Fruit fly (Drosophila melanogaster) whole organism, embryonic: ENCODE measurements around the gene Grasp65.
A peak's percentile ranks its signal among the peaks of the same experiment; 100 is the strongest.

Source experiments
- ATbp ChIP-seq: fragments of 200-800 bp; sonication (Bioruptor generic); optimal IDR thresholded peaks from 2 replicates; lab custom pipeline; 2017; ENCODE audit warnings: missing biosample characterization, mild to moderate bottlenecking, missing genetic modification characterization, missing genetic modification reagents
- Atf3 ChIP-seq: fragments of 200-800 bp; sonication (Bioruptor generic); optimal IDR thresholded peaks from 3 replicates; lab custom pipeline; 2016; ENCODE audit warnings: missing biosample characterization, missing genetic modification characterization
- BEAF-32 ChIP-seq: fragments of 200-800 bp; sonication (Bioruptor generic); optimal IDR thresholded peaks from 3 replicates; lab custom pipeline; 2017; ENCODE audit warnings: missing biosample characterization, missing genetic modification characterization, mild to moderate bottlenecking, moderate library complexity, missing genetic modification reagents
- CG10147 ChIP-seq: fragments of 200-800 bp; sonication (Bioruptor generic); optimal IDR thresholded peaks from 2 replicates; lab custom pipeline; 2019; ENCODE audit warnings: missing biosample characterization, mild to moderate bottlenecking, missing genetic modification characterization, moderate library complexity
- CG12155 ChIP-seq: fragments of 200-800 bp; sonication (Bioruptor generic); optimal IDR thresholded peaks from 3 replicates; lab custom pipeline; 2016; ENCODE audit warnings: missing biosample characterization, missing genetic modification characterization
- CG12744 ChIP-seq: fragments of 200-800 bp; sonication (Bioruptor generic); optimal IDR thresholded peaks from 2 replicates; lab custom pipeline; 2016; ENCODE audit warnings: missing biosample characterization, missing genetic modification characterization
- CG13624 ChIP-seq: fragments of 200-800 bp; sonication (Bioruptor generic); optimal IDR thresholded peaks from 2 replicates; lab custom pipeline; 2016; ENCODE audit warnings: missing biosample characterization, missing genetic modification characterization
- CG14441 ChIP-seq: fragments of 200-800 bp; sonication (Bioruptor generic); IDR thresholded peaks from 2 replicates; pipeline ENCODE4 v1.3.6; 2022; ENCODE audit warnings: missing biosample characterization, missing genetic modification characterization
- CG14710 ChIP-seq: fragments of 200-800 bp; sonication (Bioruptor generic); optimal IDR thresholded peaks from 3 replicates; lab custom pipeline; 2019; ENCODE audit warnings: missing biosample characterization, mild to moderate bottlenecking, missing genetic modification characterization, moderate library complexity
- CG15269 ChIP-seq: fragments of 200-800 bp; sonication (Bioruptor generic); optimal IDR thresholded peaks from 2 replicates; lab custom pipeline; 2018; ENCODE audit warnings: missing biosample characterization, mild to moderate bottlenecking, missing genetic modification characterization, moderate library complexity
- CG15601 ChIP-seq: fragments of 200-800 bp; sonication (Bioruptor generic); optimal IDR thresholded peaks from 3 replicates; lab custom pipeline; 2019; ENCODE audit warnings: missing biosample characterization, mild to moderate bottlenecking, missing genetic modification characterization, moderate library complexity
- CG1647 ChIP-seq: fragments of 200-800 bp; sonication (Bioruptor generic); optimal IDR thresholded peaks from 3 replicates; lab custom pipeline; 2016; ENCODE audit warnings: missing biosample characterization, missing genetic modification characterization
- CG17385 ChIP-seq: fragments of 200-800 bp; sonication (Bioruptor generic); optimal IDR thresholded peaks from 3 replicates; lab custom pipeline; 2018; ENCODE audit warnings: missing biosample characterization, mild to moderate bottlenecking, missing genetic modification characterization
- CG18011 ChIP-seq: fragments of 200-800 bp; sonication (Bioruptor generic); optimal IDR thresholded peaks from 2 replicates; lab custom pipeline; 2017; ENCODE audit warnings: missing biosample characterization, missing genetic modification characterization, mild to moderate bottlenecking, moderate library complexity, missing genotype
- CG1832 ChIP-seq: fragments of 200-800 bp; sonication (Bioruptor generic); optimal IDR thresholded peaks from 2 replicates; lab custom pipeline; 2017; ENCODE audit warnings: missing biosample characterization, mild to moderate bottlenecking, missing genetic modification characterization, inconsistent platforms
- CG2120 ChIP-seq: fragments of 200-800 bp; sonication (Bioruptor generic); optimal IDR thresholded peaks from 3 replicates; lab custom pipeline; 2016; ENCODE audit warnings: missing biosample characterization, missing genetic modification characterization
- CG2202 ChIP-seq: fragments of 200-800 bp; sonication (Bioruptor generic); optimal IDR thresholded peaks from 2 replicates; lab custom pipeline; 2018; ENCODE audit warnings: missing biosample characterization, mild to moderate bottlenecking, missing genetic modification characterization
- CG32772 ChIP-seq: fragments of 200-800 bp; sonication (Bioruptor generic); IDR thresholded peaks from 2 replicates; pipeline ENCODE4 v1.3.6; 2022; ENCODE audit warnings: missing biosample characterization, missing genetic modification characterization
- CG3726 ChIP-seq: fragments of 200-800 bp; sonication (Bioruptor generic); IDR thresholded peaks from 3 replicates; pipeline ENCODE4, ENCODE4 v1.3.6; 2022; ENCODE audit warnings: missing biosample characterization, missing genetic modification characterization
- CG7556 ChIP-seq: fragments of 200-800 bp; sonication (Bioruptor generic); optimal IDR thresholded peaks from 2 replicates; lab custom pipeline; 2017; ENCODE audit warnings: missing biosample characterization, mild to moderate bottlenecking, missing genetic modification characterization
- CG7928 ChIP-seq: fragments of 200-800 bp; sonication (Bioruptor generic); optimal IDR thresholded peaks from 2 replicates; lab custom pipeline; 2017; ENCODE audit warnings: missing biosample characterization, mild to moderate bottlenecking, missing genetic modification characterization
- CG8765 ChIP-seq: fragments of 200-800 bp; sonication (Bioruptor generic); IDR thresholded peaks from 2 replicates; pipeline ENCODE4 v1.3.6; 2022; ENCODE audit warnings: missing biosample characterization, missing genetic modification characterization
- CG9609 ChIP-seq: fragments of 200-800 bp; sonication (Bioruptor generic); optimal IDR thresholded peaks from 3 replicates; lab custom pipeline; 2016; ENCODE audit warnings: missing biosample characterization, missing genetic modification characterization
- CG9727 ChIP-seq: fragments of 200-800 bp; sonication (Bioruptor generic); optimal IDR thresholded peaks from 3 replicates; lab custom pipeline; 2017; ENCODE audit warnings: missing biosample characterization, mild to moderate bottlenecking, missing genetic modification characterization
- Dek ChIP-seq: fragments of 200-800 bp; sonication (Bioruptor generic); optimal IDR thresholded peaks from 3 replicates; lab custom pipeline; 2019; ENCODE audit warnings: missing biosample characterization, mild to moderate bottlenecking, missing genetic modification characterization, moderate library complexity
- Ets97D ChIP-seq: fragments of 200-800 bp; sonication (Bioruptor generic); optimal IDR thresholded peaks from 3 replicates; lab custom pipeline; 2016; ENCODE audit warnings: missing biosample characterization, missing genetic modification characterization
- Mes4 ChIP-seq: fragments of 200-800 bp; sonication (Bioruptor generic); optimal IDR thresholded peaks from 2 replicates; lab custom pipeline; 2016; ENCODE audit warnings: missing biosample characterization, missing genetic modification characterization
- Six4 ChIP-seq: fragments of 200-800 bp; sonication (Bioruptor generic); optimal IDR thresholded peaks from 2 replicates; lab custom pipeline; 2016; ENCODE audit warnings: missing biosample characterization, missing genetic modification characterization
- cas ChIP-seq: fragments of 200-800 bp; sonication (Bioruptor generic); IDR thresholded peaks from 2 replicates; pipeline ENCODE4 v1.3.6; 2022; ENCODE audit warnings: missing biosample characterization, missing genetic modification characterization
- cato ChIP-seq: fragments of 200-800 bp; sonication (Bioruptor generic); optimal IDR thresholded peaks from 2 replicates; lab custom pipeline; 2016; ENCODE audit warnings: missing biosample characterization, missing genetic modification characterization, borderline replicate concordance
- chm ChIP-seq: fragments of 200-800 bp; sonication (Bioruptor generic); IDR thresholded peaks from 2 replicates; pipeline ENCODE4 v1.3.6; 2022; ENCODE audit warnings: missing biosample characterization, missing genetic modification characterization
- chn ChIP-seq: fragments of 200-800 bp; sonication (Bioruptor generic); optimal IDR thresholded peaks from 2 replicates; lab custom pipeline; 2016; ENCODE audit warnings: missing biosample characterization, missing genetic modification characterization
- da ChIP-seq: fragments of 200-800 bp; sonication (Bioruptor generic); optimal IDR thresholded peaks from 2 replicates; lab custom pipeline; 2016; ENCODE audit warnings: missing biosample characterization, missing genetic modification characterization
- dati ChIP-seq: fragments of 200-800 bp; sonication (Bioruptor generic); IDR thresholded peaks from 2 replicates; pipeline ENCODE4 v1.3.6; 2022; ENCODE audit warnings: missing biosample characterization, missing genetic modification characterization
- fd3F ChIP-seq: fragments of 200-800 bp; sonication (Bioruptor generic); optimal IDR thresholded peaks from 2 replicates; lab custom pipeline; 2018; ENCODE audit warnings: missing biosample characterization, mild to moderate bottlenecking, missing genetic modification characterization, moderate library complexity
- ftz-f1 ChIP-seq: fragments of 200-800 bp; sonication (Bioruptor generic); optimal IDR thresholded peaks from 2 replicates; lab custom pipeline; 2016; ENCODE audit warnings: missing biosample characterization, missing genetic modification characterization
- fu2 ChIP-seq: fragments of 200-800 bp; sonication (Bioruptor generic); optimal IDR thresholded peaks from 2 replicates; lab custom pipeline; 2016; ENCODE audit warnings: missing biosample characterization, missing genetic modification characterization
- insv ChIP-seq, 2 experiments: fragments of 200-800 bp; sonication (Bioruptor generic); optimal IDR thresholded peaks; 3 replicates each; lab custom pipeline; 2016 to 2018; ENCODE audit warnings: missing biosample characterization in 2 of 2, missing genetic modification characterization in 2 of 2
- kah ChIP-seq: fragments of 200-800 bp; sonication (Bioruptor generic); optimal IDR thresholded peaks from 2 replicates; lab custom pipeline; 2018; ENCODE audit warnings: missing biosample characterization, mild to moderate bottlenecking, missing genetic modification characterization
- ken ChIP-seq: fragments of 200-800 bp; sonication (Bioruptor generic); IDR thresholded peaks from 3 replicates; pipeline ENCODE4 v1.3.6; 2022; ENCODE audit warnings: missing biosample characterization, missing genetic modification characterization
- lbe ChIP-seq: fragments of 200-800 bp; sonication (Bioruptor generic); optimal IDR thresholded peaks from 2 replicates; lab custom pipeline; 2016; ENCODE audit warnings: missing biosample characterization, mild to moderate bottlenecking, missing genetic modification characterization
- nmo ChIP-seq: fragments of 200-800 bp; sonication (Bioruptor generic); optimal IDR thresholded peaks from 2 replicates; lab custom pipeline; 2018; ENCODE audit warnings: missing biosample characterization, mild to moderate bottlenecking, missing genetic modification characterization, moderate library complexity
- org-1 ChIP-seq: fragments of 200-800 bp; sonication (Bioruptor generic); optimal IDR thresholded peaks from 2 replicates; lab custom pipeline; 2017; ENCODE audit warnings: missing biosample characterization, missing genetic modification characterization
- pb ChIP-seq: fragments of 200-800 bp; sonication (Bioruptor generic); optimal IDR thresholded peaks from 3 replicates; lab custom pipeline; 2016; ENCODE audit warnings: missing biosample characterization, missing genetic modification characterization
- pho ChIP-seq: fragments of 200-800 bp; sonication (Bioruptor generic); optimal IDR thresholded peaks from 2 replicates; lab custom pipeline; 2016; ENCODE audit warnings: missing biosample characterization, missing genetic modification characterization
- slp2 ChIP-seq: fragments of 200-800 bp; sonication (Bioruptor generic); optimal IDR thresholded peaks from 2 replicates; lab custom pipeline; 2016; ENCODE audit warnings: missing biosample characterization, missing genetic modification characterization
- stwl ChIP-seq: fragments of 200-800 bp; sonication (Bioruptor generic); optimal IDR thresholded peaks from 3 replicates; lab custom pipeline; 2018; ENCODE audit warnings: missing biosample characterization, mild to moderate bottlenecking, missing genetic modification characterization, moderate library complexity
- tin ChIP-seq: fragments of 200-800 bp; sonication (Bioruptor generic); optimal IDR thresholded peaks from 3 replicates; lab custom pipeline; 2016; ENCODE audit warnings: missing biosample characterization, missing genetic modification characterization
- twi ChIP-seq: fragments of 200-800 bp; optimal IDR thresholded peaks from 2 replicates; lab custom pipeline; 2019; ENCODE audit warnings: missing biosample characterization, mild to moderate bottlenecking, missing genetic modification characterization, moderate library complexity
- zfh2 ChIP-seq: fragments of 200-800 bp; sonication (Bioruptor generic); optimal IDR thresholded peaks from 2 replicates; lab custom pipeline; 2016; ENCODE audit warnings: missing biosample characterization, missing genetic modification characterization

Gene Grasp65

dm6 chr3L:19928435-19929011, 3.8 kb downstream of the Grasp65 start, which contains the start of the genes CG8004 and RhoGDI (continued):
- TF ChIP-seq chn = peak; percentile 73
- TF ChIP-seq Mes4 (GFP tag; lab: Kevin White, UChicago) = peak; percentile 41
- peak; percentile 54 for TF ChIP-seq CG12744 (GFP tag; lab: Kevin White, UChicago)
- peak; percentile 22; the same call in 1 of the 2 replicates for TF ChIP-seq chm
- peak; percentile 62 for TF ChIP-seq Dek (tag; lab: Kevin White, UChicago)
- 0 out of 3 replicates have a peak, but pooled peaks have one; percentile 42 for TF ChIP-seq CG3726
- peak; percentile 88 for TF ChIP-seq CG14710
- peak; percentile 51 for TF ChIP-seq CG12155 (GFP tag; lab: Kevin White, UChicago)
- TF ChIP-seq zfh2 (GFP tag; lab: Kevin White, UChicago) = peak; percentile 67
- TF ChIP-seq CG1832 (GFP tag; lab: Kevin White, UChicago) = no peak
- no peak for TF ChIP-seq cas
- TF ChIP-seq CG32772 (GFP tag; lab: Robert Waterston, UW) = 0 out of 2 replicates have a peak, but pooled peaks have one; percentile 32
- TF ChIP-seq dati = peak; percentile 8; the same call in 1 of the 2 replicates
- TF ChIP-seq Six4 (GFP tag; lab: Kevin White, UChicago) = peak; percentile 44
- peak; percentile 45 for TF ChIP-seq CG17385 (GFP tag; lab: Kevin White, UChicago)
- TF ChIP-seq CG2120 (GFP tag; lab: Kevin White, UChicago) = peak; percentile 84
- peak; percentile 32 for TF ChIP-seq CG2202 (tag; lab: Kevin White, UChicago)
- peak; percentile 77 for TF ChIP-seq nmo
- peak; percentile 67; the same call in 1 of the 3 replicates for TF ChIP-seq ken (GFP tag; lab: Robert Waterston, UW)
- peak; percentile 2 for TF ChIP-seq pb (GFP tag; lab: Kevin White, UChicago)
- TF ChIP-seq ftz-f1 = peak; percentile 14
- TF ChIP-seq CG10147 (GFP tag; lab: Kevin White, UChicago) = peak; percentile 18
- TF ChIP-seq fu2 (GFP tag; lab: Kevin White, UChicago) = peak; percentile 47
- peak; percentile 60 for TF ChIP-seq CG15269 (tag; lab: Kevin White, UChicago)
- TF ChIP-seq CG8765 (GFP tag; lab: Robert Waterston, UW) = no peak
- TF ChIP-seq lbe (GFP tag; lab: Kevin White, UChicago) = no peak
- peak; percentile 76 for TF ChIP-seq pho
- peak; percentile 75 for TF ChIP-seq tin (GFP tag; lab: Kevin White, UChicago)
- no peak for TF ChIP-seq CG7928 (GFP tag; lab: Kevin White, UChicago)
- peak; percentile 60 for TF ChIP-seq Atf3
- TF ChIP-seq da = no peak
- peak; percentile 47 for TF ChIP-seq fd3F
- peak; percentile 40 for TF ChIP-seq cato (GFP tag; lab: Kevin White, UChicago)
- no peak for TF ChIP-seq ATbp (GFP tag; lab: Kevin White, UChicago)
- peak; percentile 60 for TF ChIP-seq CG9609 (GFP tag; lab: Kevin White, UChicago)
- peak; percentile 68 for TF ChIP-seq CG15601 (tag; lab: Kevin White, UChicago)
- TF ChIP-seq CG1647 = peak; percentile 63
- peak; percentile 82 for TF ChIP-seq Ets97D (GFP tag; lab: Kevin White, UChicago)
- TF ChIP-seq slp2 (GFP tag; lab: Kevin White, UChicago) = peak; percentile 51
- no peak for TF ChIP-seq org-1
- TF ChIP-seq CG13624 (GFP tag; lab: Kevin White, UChicago) = peak; percentile 71
- TF ChIP-seq CG9727 = peak; percentile 55
- peak; percentile 42 for TF ChIP-seq twi (tag; lab: Kevin White, UChicago)
- peak; percentile 75 to 95 for TF ChIP-seq insv (GFP tag; optimal IDR thresholded peaks at IDR 0.05; lab: Kevin White, UChicago)
- TF ChIP-seq stwl (tag; lab: Kevin White, UChicago) = peak; percentile 70
- TF ChIP-seq CG14441 = peak; percentile 53
- TF ChIP-seq CG18011 (GFP tag; lab: Kevin White, UChicago) = peak; percentile 36
- no peak for TF ChIP-seq kah
- TF ChIP-seq CG7556 (GFP tag; lab: Kevin White, UChicago) = peak; percentile 14
- TF ChIP-seq BEAF-32 (GFP tag; lab: Kevin White, UChicago) = peak; percentile 53
